Worm (Caenorhabditis elegans) whole organism, late embryonic: ENCODE data around the gene T05A7.13.

Experiments
- ama-1 ChIP-seq: fragments of 150-350 bp; optimal IDR thresholded peaks from 2 replicates; lab custom pipeline; 2014
- che-1 ChIP-seq: sonication (generic microtip); optimal IDR thresholded peaks from 2 replicates; lab custom pipeline; 2016; ENCODE audit warnings: mild to moderate bottlenecking, missing genetic modification characterization, missing compliant biosample characterization
- ets-4 ChIP-seq: sonication (generic microtip); optimal IDR thresholded peaks from 2 replicates; lab custom pipeline; 2016; ENCODE audit warnings: missing genetic modification characterization, missing compliant biosample characterization
- fkh-10 ChIP-seq: fragments of 150-350 bp; optimal IDR thresholded peaks from 2 replicates; lab custom pipeline; 2014; ENCODE audit warnings: missing biosample characterization, missing genetic modification reagents, missing genetic modification characterization
- fkh-6 ChIP-seq: sonication (generic microtip); optimal IDR thresholded peaks from 2 replicates; lab custom pipeline; 2016; ENCODE audit warnings: missing genetic modification characterization, missing compliant biosample characterization
- lim-6 ChIP-seq: sonication (generic microtip); optimal IDR thresholded peaks from 2 replicates; lab custom pipeline; 2016; ENCODE audit warnings: missing genetic modification characterization, missing compliant biosample characterization
- lin-11 ChIP-seq: fragments of 200-800 bp; sonication (Bioruptor generic); optimal IDR thresholded peaks from 2 replicates; lab custom pipeline; 2018; ENCODE audit warnings: mild to moderate bottlenecking, missing genetic modification characterization, missing compliant biosample characterization
- nfya-1 ChIP-seq: sonication (generic microtip); optimal IDR thresholded peaks from 2 replicates; lab custom pipeline; 2017; ENCODE audit warnings: missing genetic modification characterization, mild to moderate bottlenecking, missing compliant biosample characterization, antibody characterized with exemption, moderate library complexity
- nhr-232 ChIP-seq: sonication (generic microtip); optimal IDR thresholded peaks from 2 replicates; lab custom pipeline; 2016; ENCODE audit warnings: missing genetic modification characterization, missing compliant biosample characterization
- syd-9 ChIP-seq: sonication (generic microtip); optimal IDR thresholded peaks from 2 replicates; lab custom pipeline; 2016; ENCODE audit warnings: mild to moderate bottlenecking, missing genetic modification characterization, moderate library complexity, missing compliant biosample characterization
- tbx-2 ChIP-seq: sonication (generic microtip); optimal IDR thresholded peaks from 2 replicates; lab custom pipeline; 2016; ENCODE audit warnings: missing genetic modification characterization, missing compliant biosample characterization

ce11 chrII:4663186-4663585, 2.0 kb upstream of the T05A7.13 start, which contains the start of gene T05A7.12:
- TF ChIP-seq nhr-232 (tag; lab: Kevin White, UChicago) (no peak), ama-1 (lab: Kevin White, UChicago) (no peak), nfya-1 (tag; lab: Kevin White, UChicago) (no peak), che-1 (tag; lab: Kevin White, UChicago) (no peak), fkh-6 (tag; lab: Kevin White, UChicago) (no peak), lim-6 (tag; lab: Kevin White, UChicago) (no peak), fkh-10 (no peak), lin-11 (no peak), ets-4 (tag; lab: Kevin White, UChicago) (no peak), syd-9 (tag; lab: Kevin White, UChicago) (no peak), tbx-2 (tag; lab: Kevin White, UChicago) (no peak)
